Worm (Caenorhabditis elegans) whole organism, L4/young adult: ENCODE results near the gene trul-1.

Source experiments
- dao-5 ChIP-seq: sonication (generic microtip); optimal IDR thresholded peaks from 2 replicates; lab custom pipeline; 2016; ENCODE audit warnings: missing genotype, missing genetic modification characterization, moderate library complexity, missing compliant biosample characterization
- him-1 ChIP-seq: sonication (generic microtip); optimal IDR thresholded peaks from 2 replicates; lab custom pipeline; 2016; ENCODE audit warnings: missing genotype, missing genetic modification reagents, missing genetic modification characterization, missing compliant biosample characterization

DNA sequence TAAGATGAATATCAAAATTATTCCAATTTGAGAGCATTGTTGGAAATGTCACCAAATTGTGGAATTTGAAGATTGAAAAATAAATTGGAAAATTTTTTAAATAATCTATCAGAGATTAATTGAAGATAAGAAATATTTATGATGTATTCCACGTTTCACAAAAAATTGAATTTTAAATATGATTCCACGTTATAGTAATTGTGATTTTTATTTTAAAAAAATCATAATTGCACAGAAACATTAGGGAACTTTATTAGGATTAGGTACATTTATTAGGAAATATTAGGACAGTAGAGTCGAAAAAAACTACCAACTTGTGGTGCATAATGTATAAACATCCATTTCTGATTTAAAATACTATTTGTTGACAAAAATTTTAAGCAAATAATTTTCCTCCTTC is 12.2 kb upstream of the trul-1 start, which contains the start of gene B0432.11:
- TF ChIP-seq him-1 (tag; lab: Kevin White, UChicago) (no peak), dao-5 (tag; lab: Kevin White, UChicago) (no peak)
